Worm (Caenorhabditis elegans) whole organism, L1 larva: ENCODE results near the gene sdz-33.

Source experiments
- C04F5.9 ChIP-seq: sonication (generic microtip); optimal IDR thresholded peaks from 2 replicates; lab custom pipeline; 2016; ENCODE audit warnings: missing genetic modification characterization, missing compliant biosample characterization
- C16A3.4 ChIP-seq: fragments of 150-350 bp; optimal IDR thresholded peaks from 2 replicates; lab custom pipeline; 2014; ENCODE audit warnings: missing biosample characterization, missing genetic modification characterization
- C34B4.2 ChIP-seq: sonication (generic microtip); optimal IDR thresholded peaks from 2 replicates; lab custom pipeline; 2017; ENCODE audit warnings: mild to moderate bottlenecking, missing genetic modification characterization, missing compliant biosample characterization
- F16B12.6 ChIP-seq: fragments of 150-350 bp; optimal IDR thresholded peaks from 2 replicates; lab custom pipeline; 2014; ENCODE audit warnings: missing biosample characterization, missing genetic modification characterization
- aha-1 ChIP-seq: fragments of 150-350 bp; optimal IDR thresholded peaks from 2 replicates; lab custom pipeline; 2014; ENCODE audit warnings: missing biosample characterization, missing genetic modification characterization
- alr-1 ChIP-seq: fragments of 200-800 bp; sonication (Bioruptor generic); optimal IDR thresholded peaks from 2 replicates; lab custom pipeline; 2018; ENCODE audit warnings: borderline replicate concordance, mild to moderate bottlenecking, missing genetic modification characterization, missing compliant biosample characterization
- aly-2 ChIP-seq: fragments of 150-350 bp; optimal IDR thresholded peaks from 2 replicates; lab custom pipeline; 2014; ENCODE audit warnings: missing biosample characterization, missing genetic modification characterization
- blmp-1 ChIP-seq: fragments of 150-350 bp; optimal IDR thresholded peaks from 2 replicates; lab custom pipeline; 2014; ENCODE audit warnings: missing biosample characterization, missing genetic modification characterization
- ceh-63 ChIP-seq: fragments of 200-800 bp; sonication (Bioruptor generic); optimal IDR thresholded peaks from 2 replicates; lab custom pipeline; 2018; ENCODE audit warnings: mild to moderate bottlenecking, missing genetic modification characterization, missing compliant biosample characterization
- ceh-8 ChIP-seq: fragments of 200-800 bp; sonication (Bioruptor generic); optimal IDR thresholded peaks from 2 replicates; lab custom pipeline; 2018; ENCODE audit warnings: mild to moderate bottlenecking, missing genetic modification characterization, moderate library complexity, missing compliant biosample characterization
- ceh-82 ChIP-seq, 3 experiments: fragments of 150-350 bp in 1 of 3; sonication (generic microtip) in 2 of 3; optimal IDR thresholded peaks; 2 replicates each; lab custom pipeline; 2014 to 2017; ENCODE audit warnings: missing biosample characterization in 3 of 3, missing genetic modification characterization in 3 of 3
- ceh-90 ChIP-seq: sonication (generic microtip); optimal IDR thresholded peaks from 2 replicates; lab custom pipeline; 2016; ENCODE audit warnings: missing genetic modification characterization, missing compliant biosample characterization
- ces-1 ChIP-seq: fragments of 150-350 bp; optimal IDR thresholded peaks from 2 replicates; lab custom pipeline; 2014; ENCODE audit warnings: missing biosample characterization, missing genetic modification reagents, missing genetic modification characterization
- dpl-1 ChIP-seq, 3 experiments: fragments of 150-350 bp in 2 of 3; sonication (generic microtip) in 1 of 3; optimal IDR thresholded peaks; 2 replicates each; lab custom pipeline; 2014 to 2017; ENCODE audit warnings: missing biosample characterization in 3 of 3, missing genetic modification characterization in 3 of 3, missing genetic modification reagents in 3 of 3
- dsc-1 ChIP-seq: sonication (generic microtip); optimal IDR thresholded peaks from 2 replicates; lab custom pipeline; 2016; ENCODE audit warnings: mild to moderate bottlenecking, missing genetic modification characterization, missing compliant biosample characterization
- efl-1 ChIP-seq, 4 experiments: fragments of 150-350 bp; optimal IDR thresholded peaks in 3 of 4; peaks in 1 of 4; 1 replicate in 1 of 4; 2 replicates in 3 of 4; lab custom pipeline; 2014; ENCODE audit warnings: missing biosample characterization in 2 of 4, missing genetic modification characterization in 2 of 4, missing genetic modification reagents in 2 of 4
- egl-27 ChIP-seq, 2 experiments: fragments of 150-350 bp in 1 of 2; sonication (generic microtip); optimal IDR thresholded peaks; 3 replicates each; lab custom pipeline; 2017 to 2018; ENCODE audit warnings: missing biosample characterization in 2 of 2, missing genetic modification characterization in 2 of 2, missing genetic modification reagents in 2 of 2
- elt-3 ChIP-seq, 6 experiments: fragments of 150-350 bp in 1 of 6; sonication (generic microtip); optimal IDR thresholded peaks; 2 replicates each; lab custom pipeline; 2017 to 2018; ENCODE audit warnings: missing biosample characterization in 6 of 6, missing genetic modification characterization in 6 of 6, inconsistent platforms in 1 of 6
- ets-5 ChIP-seq: fragments of 200-800 bp; sonication (Bioruptor generic); IDR thresholded peaks from 2 replicates; pipeline ENCODE4 v1.3.6; 2022; ENCODE audit warnings: missing genetic modification characterization, missing compliant biosample characterization
- isw-1 ChIP-seq: fragments of 200-800 bp; sonication (Bioruptor generic); IDR thresholded peaks from 2 replicates; pipeline ENCODE4 v1.3.6; 2022; ENCODE audit warnings: missing genetic modification characterization, missing compliant biosample characterization
- lin-13 ChIP-seq: fragments of 150-350 bp; optimal IDR thresholded peaks from 2 replicates; lab custom pipeline; 2014; ENCODE audit warnings: missing biosample characterization, missing genetic modification reagents, missing genetic modification characterization
- lin-14 ChIP-seq: fragments of 200-800 bp; sonication (Bioruptor generic); optimal IDR thresholded peaks from 2 replicates; lab custom pipeline; 2018; ENCODE audit warnings: mild to moderate bottlenecking, missing genetic modification characterization, moderate library complexity, missing compliant biosample characterization
- lin-35 ChIP-seq, 2 experiments: fragments of 150-350 bp; optimal IDR thresholded peaks; 2 replicates each; lab custom pipeline; 2014; ENCODE audit warnings: missing biosample characterization in 2 of 2, missing genetic modification characterization in 2 of 2, missing genetic modification reagents in 2 of 2
- lin-39 ChIP-seq: fragments of 150-350 bp; optimal IDR thresholded peaks from 2 replicates; lab custom pipeline; 2014; ENCODE audit warnings: missing biosample characterization, missing genetic modification reagents, missing genetic modification characterization
- lsy-2 ChIP-seq, 2 experiments: fragments of 150-350 bp; optimal IDR thresholded peaks; 2 replicates each; lab custom pipeline; 2014; ENCODE audit warnings: missing biosample characterization in 2 of 2, missing genetic modification characterization in 2 of 2
- mdl-1 ChIP-seq, 2 experiments: fragments of 150-350 bp; optimal IDR thresholded peaks; 2 replicates each; lab custom pipeline; 2014 to 2017; ENCODE audit warnings: missing biosample characterization in 2 of 2, missing genetic modification characterization in 2 of 2, inconsistent platforms in 1 of 2
- mep-1 ChIP-seq: fragments of 150-350 bp; optimal IDR thresholded peaks from 2 replicates; lab custom pipeline; 2014; ENCODE audit warnings: missing biosample characterization, missing genetic modification characterization
- nhr-19 ChIP-seq: fragments of 200-800 bp; sonication (Bioruptor generic); conservative IDR thresholded peaks from 2 replicates; pipeline ENCODE4 v1.3.6; 2022; ENCODE audit warnings: missing genetic modification characterization, missing compliant biosample characterization
- nhr-20 ChIP-seq: sonication (generic microtip); optimal IDR thresholded peaks from 2 replicates; lab custom pipeline; 2016; ENCODE audit warnings: mild to moderate bottlenecking, missing genetic modification characterization, missing compliant biosample characterization
- nhr-237 ChIP-seq: fragments of 150-350 bp; optimal IDR thresholded peaks from 2 replicates; lab custom pipeline; 2014; ENCODE audit warnings: missing biosample characterization, missing genetic modification characterization
- nhr-28 ChIP-seq: fragments of 150-350 bp; optimal IDR thresholded peaks from 2 replicates; lab custom pipeline; 2014; ENCODE audit warnings: missing biosample characterization, missing genetic modification characterization
- nhr-47 ChIP-seq: sonication (generic microtip); optimal IDR thresholded peaks from 2 replicates; lab custom pipeline; 2016; ENCODE audit warnings: mild to moderate bottlenecking, missing genetic modification characterization, moderate library complexity, missing compliant biosample characterization
- nhr-71 ChIP-seq: sonication (generic microtip); optimal IDR thresholded peaks from 2 replicates; lab custom pipeline; 2016; ENCODE audit warnings: mild to moderate bottlenecking, missing genetic modification characterization, moderate library complexity, missing compliant biosample characterization
- nhr-76 ChIP-seq: sonication (generic microtip); optimal IDR thresholded peaks from 2 replicates; lab custom pipeline; 2017; ENCODE audit warnings: missing biosample characterization, missing genetic modification characterization
- nhr-77 ChIP-seq: fragments of 150-350 bp; optimal IDR thresholded peaks from 2 replicates; lab custom pipeline; 2014; ENCODE audit warnings: missing biosample characterization, missing genetic modification characterization
- nhr-84 ChIP-seq: sonication (generic microtip); optimal IDR thresholded peaks from 2 replicates; lab custom pipeline; 2017; ENCODE audit warnings: missing biosample characterization, missing genetic modification characterization
- nhr-90 ChIP-seq: sonication (generic microtip); optimal IDR thresholded peaks from 2 replicates; lab custom pipeline; 2016; ENCODE audit warnings: mild to moderate bottlenecking, missing genetic modification characterization, missing compliant biosample characterization; ENCODE audit not compliant: poor library complexity
- pax-3 ChIP-seq: fragments of 200-800 bp; sonication (Bioruptor generic); optimal IDR thresholded peaks from 2 replicates; lab custom pipeline; 2018; ENCODE audit warnings: mild to moderate bottlenecking, missing genetic modification characterization, moderate library complexity, missing compliant biosample characterization
- pqm-1 ChIP-seq: sonication (generic microtip); optimal IDR thresholded peaks from 3 replicates; lab custom pipeline; 2017; ENCODE audit warnings: missing biosample characterization, missing genetic modification characterization
- rnt-1 ChIP-seq: sonication (generic microtip); optimal IDR thresholded peaks from 2 replicates; lab custom pipeline; 2016; ENCODE audit warnings: mild to moderate bottlenecking, missing genetic modification characterization, moderate library complexity, missing compliant biosample characterization
- snpc-4 ChIP-seq: fragments of 150-350 bp; optimal IDR thresholded peaks from 2 replicates; lab custom pipeline; 2014; ENCODE audit warnings: missing biosample characterization, missing genetic modification characterization
- snu-23 ChIP-seq: sonication (generic microtip); optimal IDR thresholded peaks from 2 replicates; lab custom pipeline; 2016; ENCODE audit warnings: missing genetic modification characterization, missing compliant biosample characterization
- sox-4 ChIP-seq: sonication (generic microtip); optimal IDR thresholded peaks from 2 replicates; lab custom pipeline; 2016; ENCODE audit warnings: missing genetic modification characterization, missing compliant biosample characterization
- swsn-7 ChIP-seq: sonication (generic microtip); optimal IDR thresholded peaks from 2 replicates; lab custom pipeline; 2016; ENCODE audit warnings: missing genetic modification characterization, missing compliant biosample characterization
- tbx-2 ChIP-seq: sonication (generic microtip); optimal IDR thresholded peaks from 2 replicates; lab custom pipeline; 2016; ENCODE audit warnings: missing genetic modification characterization, missing compliant biosample characterization
- unc-130 ChIP-seq: fragments of 150-350 bp; optimal IDR thresholded peaks from 2 replicates; lab custom pipeline; 2017; ENCODE audit warnings: missing biosample characterization, missing genetic modification characterization, inconsistent platforms
- unc-86 ChIP-seq: sonication (generic microtip); optimal IDR thresholded peaks from 2 replicates; lab custom pipeline; 2016; ENCODE audit warnings: missing genetic modification characterization, missing compliant biosample characterization
- unc-98 ChIP-seq: fragments of 200-800 bp; sonication (Bioruptor generic); IDR thresholded peaks from 2 replicates; pipeline ENCODE4 v1.3.6; 2022; ENCODE audit warnings: missing genetic modification characterization, missing compliant biosample characterization
- xbp-1 ChIP-seq: sonication (generic microtip); optimal IDR thresholded peaks from 2 replicates; lab custom pipeline; 2016; ENCODE audit warnings: missing genetic modification characterization, missing compliant biosample characterization
- ztf-4 ChIP-seq: fragments of 150-350 bp; optimal IDR thresholded peaks from 2 replicates; lab custom pipeline; 2014; ENCODE audit warnings: missing biosample characterization, missing genetic modification characterization

Gene sdz-33

DNA sequence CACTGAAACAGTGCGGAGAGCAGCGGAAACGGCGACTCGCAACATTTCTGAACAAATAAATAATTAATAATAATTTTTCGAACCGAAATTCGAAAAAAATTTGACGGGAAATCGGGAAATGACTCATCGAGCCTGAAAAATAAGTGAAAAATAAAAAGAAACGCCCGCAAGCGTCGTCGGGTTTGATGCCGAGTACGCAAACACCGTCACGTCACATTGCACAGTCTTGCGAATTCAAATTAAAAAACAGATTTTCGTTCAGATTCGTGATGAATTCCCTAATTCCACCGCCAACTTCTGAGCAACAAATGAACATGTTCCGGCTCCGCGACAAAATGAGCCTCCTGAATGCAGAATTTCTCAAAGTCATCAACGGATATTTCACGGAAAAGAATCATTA lies 8.4 kb downstream of the sdz-33 start, which contains the start of the genes ndab-1 and npp-16:
Gene ndab-1 (minus strand): TSS at position 47 of the 400 bp plus-strand sequence.
Gene npp-16 (plus strand): TSS at position 263 of the 400 bp plus-strand sequence.
- peak; percentile 51 for TF ChIP-seq nhr-47
- no peak for TF ChIP-seq alr-1 (tag; lab: Kevin White, UChicago)
- peak; percentile 24 for TF ChIP-seq mep-1 (tag; lab: Kevin White, UChicago)
- peak; percentile 33 for TF ChIP-seq nhr-84 (tag; lab: Kevin White, UChicago)
- no peak for TF ChIP-seq pax-3 (tag; lab: Kevin White, UChicago)
- no peak for TF ChIP-seq lin-39 (tag; lab: Kevin White, UChicago)
- TF ChIP-seq sox-4 (tag; lab: Kevin White, UChicago) = peak; percentile 16
- no peak for TF ChIP-seq nhr-77 (tag; lab: Kevin White, UChicago)
- TF ChIP-seq dsc-1 (tag; lab: Kevin White, UChicago) = peak; percentile 47
- TF ChIP-seq unc-98 (GFP tag; lab: Robert Waterston, UW) = no peak
- peak; percentile 40 to 66 for TF ChIP-seq efl-1 (optimal IDR thresholded peaks at IDR 0.05; lab: Kevin White, UChicago)
- TF ChIP-seq efl-1 (GFP tag; optimal IDR thresholded peaks at IDR 0.05 in 1 of 2; lab: Kevin White, UChicago) = peak; percentile 62 to 96
- TF ChIP-seq unc-86 (tag; lab: Kevin White, UChicago) = peak; percentile 17
- peak; percentile 31 to 63 (median 52) for TF ChIP-seq dpl-1 (GFP tag; optimal IDR thresholded peaks at IDR 0.05; lab: Kevin White, UChicago)
- no peak for TF ChIP-seq pqm-1 (tag; lab: Kevin White, UChicago)
- no peak for TF ChIP-seq nhr-28 (tag; lab: Kevin White, UChicago)
- peak; percentile 52 for TF ChIP-seq lsy-2 (tag; optimal IDR thresholded peaks at IDR 0.05; lab: Kevin White, UChicago)
- peak; percentile 39 for TF ChIP-seq ceh-8 (GFP tag; lab: Kevin White, UChicago)
- no peak for TF ChIP-seq nhr-71 (tag; lab: Kevin White, UChicago)
- TF ChIP-seq egl-27 (tag; optimal IDR thresholded peaks at IDR 0.05; lab: Kevin White, UChicago) = no peak
- no peak for TF ChIP-seq ztf-4
- TF ChIP-seq nhr-19 (GFP tag; lab: Robert Waterston, UW) = peak; percentile 38; the same call in 1 of the 2 replicates
- TF ChIP-seq nhr-90 (tag; lab: Kevin White, UChicago) = peak; percentile 22
- no peak for TF ChIP-seq ces-1
- peak in 2 of 3 experiments; percentile 17 to 38 for TF ChIP-seq ceh-82 (tag; optimal IDR thresholded peaks at IDR 0.05; lab: Kevin White, UChicago)
- peak in 1 of 2 experiments; percentile 1 for TF ChIP-seq mdl-1 (tag; optimal IDR thresholded peaks at IDR 0.05; lab: Kevin White, UChicago)
- peak; percentile 28 for TF ChIP-seq xbp-1
- TF ChIP-seq tbx-2 (tag; lab: Kevin White, UChicago) = peak; percentile 33
- peak; percentile 54 for TF ChIP-seq rnt-1
- peak; percentile 75 for TF ChIP-seq unc-130 (tag; lab: Kevin White, UChicago)
- 0 out of 2 replicates have a peak, but pooled peaks have one; percentile 13 for TF ChIP-seq isw-1 (GFP tag; lab: Robert Waterston, UW)
- TF ChIP-seq nhr-237 = no peak
- peak; percentile 38 to 51 for TF ChIP-seq lin-35 (GFP tag; optimal IDR thresholded peaks at IDR 0.05; lab: Kevin White, UChicago)
- TF ChIP-seq ceh-90 (tag; lab: Kevin White, UChicago) = no peak
- TF ChIP-seq C16A3.4 (tag; lab: Kevin White, UChicago) = no peak
- TF ChIP-seq blmp-1 (tag; lab: Kevin White, UChicago) = no peak
- peak; percentile 3 for TF ChIP-seq C04F5.9 (tag; lab: Kevin White, UChicago)
- peak; percentile 53 for TF ChIP-seq snu-23
- TF ChIP-seq swsn-7 = peak; percentile 37
- peak; percentile 96 for TF ChIP-seq F16B12.6 (tag; lab: Kevin White, UChicago)
- TF ChIP-seq ceh-63 (GFP tag; lab: Kevin White, UChicago) = no peak
- TF ChIP-seq aha-1 (tag; lab: Kevin White, UChicago) = no peak
- TF ChIP-seq snpc-4 (tag; lab: Kevin White, UChicago) = peak; percentile 36
- TF ChIP-seq lin-14 (GFP tag; lab: Kevin White, UChicago) = no peak
- TF ChIP-seq nhr-76 (tag; lab: Kevin White, UChicago) = no peak
- TF ChIP-seq nhr-20 (tag; lab: Kevin White, UChicago) = peak; percentile 35
- no peak for TF ChIP-seq aly-2 (tag; lab: Kevin White, UChicago)
- TF ChIP-seq C34B4.2 (tag; lab: Kevin White, UChicago) = no peak
- no peak for TF ChIP-seq ets-5 (GFP tag; lab: Robert Waterston, UW)
- no peak for TF ChIP-seq lin-13 (GFP tag; lab: Kevin White, UChicago)
- no peak for TF ChIP-seq elt-3 (tag; optimal IDR thresholded peaks at IDR 0.05; lab: Kevin White, UChicago)
